Worm (Caenorhabditis elegans) whole organism, young adult: ENCODE data around the gene chts-1.

Experiments used
- hmg-20 ChIP-seq: fragments of 200-800 bp; sonication (Bioruptor generic); IDR thresholded peaks from 2 replicates; pipeline ENCODE4 v1.3.6; 2022; ENCODE audit warnings: missing genetic modification reagents, missing genetic modification characterization, missing compliant biosample characterization
- unc-130 ChIP-seq: sonication (generic microtip); optimal IDR thresholded peaks from 2 replicates; lab custom pipeline; 2016; ENCODE audit warnings: missing genetic modification reagents, missing genetic modification characterization, missing compliant biosample characterization

DNA sequence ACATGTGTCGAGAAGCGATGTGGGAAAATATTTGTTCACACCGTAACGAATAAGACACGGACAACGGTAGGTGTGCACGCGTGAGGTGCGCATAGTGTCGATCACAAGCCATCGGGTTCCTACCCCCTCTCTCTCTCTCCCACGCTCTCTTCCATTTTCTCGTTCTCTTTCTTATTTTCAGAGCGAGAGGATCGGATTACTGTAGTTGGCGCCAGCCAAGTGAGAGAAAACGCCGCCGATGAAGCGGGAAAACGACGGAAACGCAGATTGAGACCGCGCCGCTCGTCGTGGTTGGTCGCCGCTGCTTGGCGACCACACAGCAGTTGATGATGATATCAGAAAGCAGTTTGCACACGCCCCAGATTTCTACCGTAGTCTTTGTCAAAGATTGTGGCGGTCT, 55.1 kb downstream of the chts-1 start:
- TF ChIP-seq unc-130 (GFP tag; lab: Kevin White, UChicago) (no peak), hmg-20 (GFP tag; lab: Robert Waterston, UW) (no peak)
